Worm (Caenorhabditis elegans) whole organism, L4/young adult: ENCODE results near the gene F35C11.4.

ENCODE experiments used
- W03F9.2 ChIP-seq: fragments of 150-350 bp; optimal IDR thresholded peaks from 2 replicates; lab custom pipeline; 2014; ENCODE audit warnings: missing biosample characterization, missing genetic modification characterization
- dao-5 ChIP-seq: sonication (generic microtip); optimal IDR thresholded peaks from 2 replicates; lab custom pipeline; 2016; ENCODE audit warnings: missing genotype, missing genetic modification characterization, moderate library complexity, missing compliant biosample characterization
- him-1 ChIP-seq: sonication (generic microtip); optimal IDR thresholded peaks from 2 replicates; lab custom pipeline; 2016; ENCODE audit warnings: missing genotype, missing genetic modification reagents, missing genetic modification characterization, missing compliant biosample characterization

DNA sequence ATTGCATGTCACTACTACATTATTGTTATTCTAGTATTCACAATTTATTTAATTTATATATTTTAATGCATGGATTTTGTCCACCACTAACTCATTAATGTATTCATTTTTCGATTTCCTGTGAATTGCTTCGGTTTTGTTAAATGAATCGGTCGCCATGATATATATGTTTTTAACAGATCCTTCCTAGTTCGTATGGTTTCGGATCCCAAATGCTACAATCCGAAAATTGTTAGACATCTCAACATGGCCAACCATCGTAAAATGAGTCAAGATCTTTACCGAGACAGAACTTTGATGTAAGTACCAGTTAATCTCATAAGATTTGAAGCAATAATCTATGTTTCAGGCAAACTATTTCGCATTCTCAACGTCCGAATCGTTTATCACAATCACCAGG lies 24.3 kb downstream of the F35C11.4 start:
- TF ChIP-seq him-1 (tag; lab: Kevin White, UChicago), result no peak
- TF ChIP-seq dao-5, result no peak
- TF ChIP-seq W03F9.2, result no peak
